Worm (Caenorhabditis elegans): Measurements from ENCODE around the gene ppm-2.
A peak's percentile ranks its signal among the peaks of the same experiment; 100 is the strongest.

ppm-2 gene

ce11 chrIII:4649811-4650544, at the start of gene ppm-2 (continued):
- peak; percentile 87 for TF ChIP-seq F49E8.2 (tag; optimal IDR thresholded peaks at IDR 0.05; ENCODE audit: insufficient read depth)
- no peak for TF ChIP-seq ets-4 (GFP tag; optimal IDR thresholded peaks at IDR 0.05)
- no peak for TF ChIP-seq hsf-1 (GFP tag; IDR thresholded peaks at IDR 0.05)
- no peak for TF ChIP-seq athp-1 (tag; optimal IDR thresholded peaks at IDR 0.05)
- no peak for TF ChIP-seq egl-44 (GFP tag; IDR thresholded peaks at IDR 0.05)
- TF ChIP-seq C06A6.2 (GFP tag; conservative IDR thresholded peaks at IDR 0.05): no peak
- TF ChIP-seq lsl-1 (GFP tag; optimal IDR thresholded peaks at IDR 0.05): peak; percentile 99
- no peak for TF ChIP-seq B0261.1 (tag; optimal IDR thresholded peaks at IDR 0.05)
- no peak for TF ChIP-seq ZK185.1 (tag; optimal IDR thresholded peaks at IDR 0.05; ENCODE audit: poor library complexity, severe bottlenecking)
- TF ChIP-seq him-1 (tag; optimal IDR thresholded peaks at IDR 0.05): peak; percentile 54

- TF ChIP-seq Y67H2A.10 (GFP tag; conservative IDR thresholded peaks at IDR 0.05) (no peak), nfyb-1 (GFP tag; IDR thresholded peaks at IDR 0.05) (0 out of 2 replicates have a peak, but pooled peaks have one; percentile 23), ekl-4 (GFP tag; IDR thresholded peaks at IDR 0.05) (no peak), B0019.2 (GFP tag; conservative IDR thresholded peaks at IDR 0.05) (no peak)
Observed at ce11 chrIII:4601286-4601685, 49.0 kb upstream of the ppm-2 start.

ce11 chrIII:4603837-4604236, 46.5 kb upstream of the ppm-2 start:
- TF ChIP-seq F49E8.2 (tag; optimal IDR thresholded peaks at IDR 0.05; ENCODE audit: insufficient read depth): no peak
- no peak for TF ChIP-seq Y67H2A.10 (GFP tag; conservative IDR thresholded peaks at IDR 0.05)
- TF ChIP-seq F10E7.11 (tag; optimal IDR thresholded peaks at IDR 0.05): no peak
- TF ChIP-seq F57C9.4 (tag; optimal IDR thresholded peaks at IDR 0.05): no peak
- no peak for TF ChIP-seq snpc-4 (GFP tag; optimal IDR thresholded peaks at IDR 0.05)
- no peak for TF ChIP-seq snpc-4 (tag; optimal IDR thresholded peaks at IDR 0.05)
- no peak for TF ChIP-seq dpl-1 (GFP tag; optimal IDR thresholded peaks at IDR 0.05)
- TF ChIP-seq ceh-91 (GFP tag; IDR thresholded peaks at IDR 0.05): no peak
- TF ChIP-seq ceh-100 (GFP tag; IDR thresholded peaks at IDR 0.05): no peak
- no peak for TF ChIP-seq aptf-3 (GFP tag; IDR thresholded peaks at IDR 0.05)
- no peak for TF ChIP-seq akir-1 (GFP tag; optimal IDR thresholded peaks at IDR 0.05)
- TF ChIP-seq hlh-26 (GFP tag; conservative IDR thresholded peaks at IDR 0.05): no peak
- TF ChIP-seq Y53F4B.3 (GFP tag; IDR thresholded peaks at IDR 0.05): no peak
- TF ChIP-seq pha-4 (tag; optimal IDR thresholded peaks at IDR 0.05): no peak

- no peak for TF ChIP-seq attf-3 (GFP tag; conservative IDR thresholded peaks at IDR 0.05)
- TF ChIP-seq lir-1 (GFP tag; conservative IDR thresholded peaks at IDR 0.05): no peak
- TF ChIP-seq hmg-1.2 (GFP tag; IDR thresholded peaks at IDR 0.05): peak; percentile 61; the same call in 1 of the 2 replicates
Observed at ce11 chrIII:4612334-4612953, 37.9 kb upstream of the ppm-2 start, which contains the start of gene sel-2. Gene sel-2, minus strand, starts transcription at chrIII:4612384.

ce11 chrIII:4616071-4616571, 34.2 kb upstream of the ppm-2 start, which contains the start of gene lips-3:
Gene lips-3, plus strand, starts transcription at chrIII:4616528.
- TF ChIP-seq lsy-27 (tag; optimal IDR thresholded peaks at IDR 0.05; ENCODE audit: borderline replicate concordance, insufficient read depth) (no peak), lin-26 (GFP tag; IDR thresholded peaks at IDR 0.05) (no peak), nhr-27 (tag; optimal IDR thresholded peaks at IDR 0.05) (no peak), attf-6 (GFP tag; IDR thresholded peaks at IDR 0.05) (no peak), egrh-3 (GFP tag; IDR thresholded peaks at IDR 0.05) (no peak), lir-1 (GFP tag; conservative IDR thresholded peaks at IDR 0.05) (no peak)
